Fruit fly (Drosophila melanogaster) whole organism, embryonic: Measurements from ENCODE around the gene Gorab.

Source experiments
- ATbp ChIP-seq: fragments of 200-800 bp; sonication (Bioruptor generic); optimal IDR thresholded peaks from 2 replicates; lab custom pipeline; 2017; ENCODE audit warnings: missing biosample characterization, mild to moderate bottlenecking, missing genetic modification characterization, missing genetic modification reagents
- Bgb ChIP-seq: fragments of 200-800 bp; sonication (Bioruptor generic); IDR thresholded peaks from 2 replicates; pipeline ENCODE4 v1.3.6; 2022; ENCODE audit warnings: missing biosample characterization, missing genetic modification characterization; ENCODE audit not compliant: partially characterized antibody
- Bteb2 ChIP-seq: fragments of 200-800 bp; sonication (Bioruptor generic); optimal IDR thresholded peaks from 2 replicates; lab custom pipeline; 2016; ENCODE audit warnings: missing biosample characterization, missing genetic modification characterization
- CG10209 ChIP-seq: fragments of 200-800 bp; sonication (Bioruptor generic); optimal IDR thresholded peaks from 3 replicates; lab custom pipeline; 2017; ENCODE audit warnings: missing biosample characterization, mild to moderate bottlenecking, missing genetic modification characterization, missing genetic modification reagents
- CG1024 ChIP-seq: fragments of 200-800 bp; sonication (Bioruptor generic); IDR thresholded peaks from 2 replicates; pipeline ENCODE4 v1.3.6; 2022; ENCODE audit warnings: missing biosample characterization, missing genetic modification characterization
- CG14441 ChIP-seq: fragments of 200-800 bp; sonication (Bioruptor generic); IDR thresholded peaks from 2 replicates; pipeline ENCODE4 v1.3.6; 2022; ENCODE audit warnings: missing biosample characterization, missing genetic modification characterization
- CG15269 ChIP-seq: fragments of 200-800 bp; sonication (Bioruptor generic); optimal IDR thresholded peaks from 2 replicates; lab custom pipeline; 2018; ENCODE audit warnings: missing biosample characterization, mild to moderate bottlenecking, missing genetic modification characterization, moderate library complexity
- CG15514 ChIP-seq: fragments of 200-800 bp; sonication (Bioruptor generic); optimal IDR thresholded peaks from 3 replicates; lab custom pipeline; 2017; ENCODE audit warnings: missing biosample characterization, missing genetic modification characterization, mild to moderate bottlenecking, moderate library complexity, missing genetic modification reagents
- CG17912 ChIP-seq: fragments of 200-800 bp; sonication (Bioruptor generic); optimal IDR thresholded peaks from 2 replicates; lab custom pipeline; 2018; ENCODE audit warnings: missing biosample characterization, mild to moderate bottlenecking, missing genetic modification characterization
- CG18599 ChIP-seq: fragments of 200-800 bp; sonication (Bioruptor generic); optimal IDR thresholded peaks from 3 replicates; lab custom pipeline; 2017; ENCODE audit warnings: missing biosample characterization, missing genetic modification characterization, mild to moderate bottlenecking, moderate library complexity, missing genetic modification reagents
- CG30403 ChIP-seq: fragments of 200-800 bp; sonication (Bioruptor generic); optimal IDR thresholded peaks from 3 replicates; lab custom pipeline; 2016; ENCODE audit warnings: missing biosample characterization, missing genetic modification characterization
- CG3065 ChIP-seq: fragments of 200-800 bp; sonication (Bioruptor generic); optimal IDR thresholded peaks from 2 replicates; lab custom pipeline; 2016; ENCODE audit warnings: missing biosample characterization, missing genetic modification characterization
- CG31224 ChIP-seq: fragments of 200-800 bp; sonication (Bioruptor generic); IDR thresholded peaks from 2 replicates; pipeline ENCODE4 v1.3.6; 2022; ENCODE audit warnings: missing biosample characterization, missing genetic modification characterization
- CG4424 ChIP-seq: fragments of 200-800 bp; sonication (Bioruptor generic); optimal IDR thresholded peaks from 3 replicates; lab custom pipeline; 2016; ENCODE audit warnings: missing biosample characterization, missing genetic modification characterization
- CG7963 ChIP-seq: fragments of 200-800 bp; sonication (Bioruptor generic); IDR thresholded peaks from 3 replicates; pipeline ENCODE4 v1.3.6; 2022; ENCODE audit warnings: missing biosample characterization, missing genetic modification characterization; ENCODE audit not compliant: partially characterized antibody
- CG8281 ChIP-seq: fragments of 200-800 bp; sonication (Bioruptor generic); optimal IDR thresholded peaks from 2 replicates; lab custom pipeline; 2018; ENCODE audit warnings: missing biosample characterization, mild to moderate bottlenecking, missing genetic modification characterization, moderate library complexity
- CG8388 ChIP-seq: fragments of 200-800 bp; sonication (Bioruptor generic); optimal IDR thresholded peaks from 2 replicates; lab custom pipeline; 2019; ENCODE audit warnings: missing biosample characterization, mild to moderate bottlenecking, missing genetic modification characterization, moderate library complexity
- Chrac-16 ChIP-seq: fragments of 200-800 bp; sonication (Bioruptor generic); optimal IDR thresholded peaks from 3 replicates; lab custom pipeline; 2016; ENCODE audit warnings: missing biosample characterization, missing genetic modification characterization
- CoRest ChIP-seq: fragments of 200-800 bp; sonication (Bioruptor generic); optimal IDR thresholded peaks from 3 replicates; lab custom pipeline; 2018; ENCODE audit warnings: missing biosample characterization, mild to moderate bottlenecking, missing genetic modification characterization, moderate library complexity
- H2.0 ChIP-seq: fragments of 200-800 bp; sonication (Bioruptor generic); IDR thresholded peaks from 2 replicates; pipeline ENCODE4 v1.3.6; 2022; ENCODE audit warnings: missing biosample characterization, missing genetic modification characterization
- Hmr ChIP-seq: fragments of 200-800 bp; sonication (Bioruptor generic); optimal IDR thresholded peaks from 3 replicates; lab custom pipeline; 2017; ENCODE audit warnings: mild to moderate bottlenecking, missing biosample characterization, missing genetic modification reagents, missing genetic modification characterization
- Jarid2 ChIP-seq: fragments of 200-800 bp; sonication (Bioruptor generic); optimal IDR thresholded peaks from 3 replicates; lab custom pipeline; 2017; ENCODE audit warnings: mild to moderate bottlenecking, missing biosample characterization, missing genetic modification reagents, missing genetic modification characterization
- Myb ChIP-seq: fragments of 200-800 bp; sonication (Bioruptor generic); optimal IDR thresholded peaks from 2 replicates; lab custom pipeline; 2016; ENCODE audit warnings: missing biosample characterization, missing genetic modification characterization
- Ssrp ChIP-seq: fragments of 200-800 bp; sonication (Bioruptor generic); optimal IDR thresholded peaks from 2 replicates; lab custom pipeline; 2018; ENCODE audit warnings: missing biosample characterization, mild to moderate bottlenecking, missing genetic modification characterization, moderate library complexity
- Tbp ChIP-seq: fragments of >200 bp; optimal IDR thresholded peaks from 2 replicates; lab custom pipeline; 2018; ENCODE audit warnings: missing biosample characterization, missing genetic modification characterization
- Xrp1 ChIP-seq: fragments of 200-800 bp; sonication (Bioruptor generic); IDR thresholded peaks from 2 replicates; pipeline ENCODE4 v1.3.6; 2022; ENCODE audit warnings: missing biosample characterization, missing genetic modification characterization
- al ChIP-seq: fragments of 200-800 bp; sonication (Bioruptor generic); IDR thresholded peaks from 2 replicates; pipeline ENCODE4 v1.3.6; 2022; ENCODE audit warnings: missing biosample characterization, missing genetic modification characterization
- ato ChIP-seq: fragments of 200-800 bp; sonication (Bioruptor generic); IDR thresholded peaks from 2 replicates; pipeline ENCODE4 v1.3.6; 2022; ENCODE audit warnings: missing biosample characterization, missing genetic modification characterization; ENCODE audit not compliant: partially characterized antibody
- cas ChIP-seq: fragments of 200-800 bp; sonication (Bioruptor generic); IDR thresholded peaks from 2 replicates; pipeline ENCODE4 v1.3.6; 2022; ENCODE audit warnings: missing biosample characterization, missing genetic modification characterization
- dm ChIP-seq: fragments of 200-800 bp; sonication (Bioruptor generic); optimal IDR thresholded peaks from 3 replicates; lab custom pipeline; 2016; ENCODE audit warnings: missing biosample characterization, missing genetic modification characterization
- dysf ChIP-seq: fragments of 200-800 bp; sonication (Bioruptor generic); IDR thresholded peaks from 3 replicates; pipeline ENCODE4 v1.3.6; 2022; ENCODE audit warnings: missing biosample characterization, missing genetic modification characterization
- exex ChIP-seq: fragments of 200-800 bp; sonication (Bioruptor generic); optimal IDR thresholded peaks from 4 replicates; lab custom pipeline; 2018; ENCODE audit warnings: missing biosample characterization, mild to moderate bottlenecking, missing genetic modification characterization, moderate library complexity
- fd102C ChIP-seq: fragments of 200-800 bp; sonication (Bioruptor generic); optimal IDR thresholded peaks from 2 replicates; lab custom pipeline; 2018; ENCODE audit warnings: missing biosample characterization, mild to moderate bottlenecking, missing genetic modification characterization, moderate library complexity
- fd3F ChIP-seq: fragments of 200-800 bp; sonication (Bioruptor generic); optimal IDR thresholded peaks from 2 replicates; lab custom pipeline; 2018; ENCODE audit warnings: missing biosample characterization, mild to moderate bottlenecking, missing genetic modification characterization, moderate library complexity
- fd64A ChIP-seq: fragments of 200-800 bp; sonication (Bioruptor generic); optimal IDR thresholded peaks from 3 replicates; lab custom pipeline; 2018; ENCODE audit warnings: missing biosample characterization, mild to moderate bottlenecking, missing genetic modification characterization
- gce ChIP-seq: fragments of 200-800 bp; sonication (Bioruptor generic); IDR thresholded peaks from 3 replicates; pipeline ENCODE4 v1.3.6; 2022; ENCODE audit warnings: missing biosample characterization, missing genetic modification characterization
- gcm2 ChIP-seq: fragments of 200-800 bp; sonication (Bioruptor generic); optimal IDR thresholded peaks from 2 replicates; lab custom pipeline; 2016; ENCODE audit warnings: missing biosample characterization, missing genetic modification characterization
- gem ChIP-seq: fragments of 200-800 bp; sonication (Bioruptor generic); optimal IDR thresholded peaks from 2 replicates; lab custom pipeline; 2019; ENCODE audit warnings: missing biosample characterization, mild to moderate bottlenecking, missing genetic modification characterization, moderate library complexity
- gsb-n ChIP-seq: fragments of 200-800 bp; sonication (Bioruptor generic); optimal IDR thresholded peaks from 3 replicates; lab custom pipeline; 2018; ENCODE audit warnings: missing biosample characterization, mild to moderate bottlenecking, missing genetic modification characterization
- kay ChIP-seq: fragments of 200-800 bp; sonication (Bioruptor generic); optimal IDR thresholded peaks from 2 replicates; lab custom pipeline; 2016; ENCODE audit warnings: missing biosample characterization, missing genetic modification characterization
- lab ChIP-seq: fragments of 200-800 bp; sonication (Bioruptor generic); optimal IDR thresholded peaks from 3 replicates; lab custom pipeline; 2017; ENCODE audit warnings: missing biosample characterization, missing genetic modification characterization, mild to moderate bottlenecking, moderate library complexity, missing genetic modification reagents
- lmd ChIP-seq: fragments of 200-800 bp; sonication (Bioruptor generic); IDR thresholded peaks from 2 replicates; pipeline ENCODE4 v1.3.6; 2022; ENCODE audit warnings: missing biosample characterization, missing genetic modification characterization
- mirr ChIP-seq: fragments of 200-800 bp; sonication (Bioruptor generic); optimal IDR thresholded peaks from 3 replicates; lab custom pipeline; 2018; ENCODE audit warnings: missing biosample characterization, mild to moderate bottlenecking, missing genetic modification characterization
- rib ChIP-seq: fragments of 200-800 bp; sonication (Bioruptor generic); IDR thresholded peaks from 2 replicates; pipeline ENCODE4 v1.3.6; 2022; ENCODE audit warnings: missing biosample characterization, missing genetic modification characterization
- sna ChIP-seq: fragments of 200-800 bp; sonication (Bioruptor generic); IDR thresholded peaks from 2 replicates; pipeline ENCODE4 v1.3.6; 2022; ENCODE audit warnings: missing biosample characterization, missing genetic modification characterization; ENCODE audit not compliant: partially characterized antibody
- stwl ChIP-seq: fragments of 200-800 bp; sonication (Bioruptor generic); optimal IDR thresholded peaks from 3 replicates; lab custom pipeline; 2018; ENCODE audit warnings: missing biosample characterization, mild to moderate bottlenecking, missing genetic modification characterization, moderate library complexity
- tgo ChIP-seq: fragments of 200-800 bp; sonication (Bioruptor generic); IDR thresholded peaks from 3 replicates; pipeline ENCODE4 v1.3.6; 2022; ENCODE audit warnings: missing biosample characterization, missing genetic modification characterization
- toy ChIP-seq: fragments of 200-800 bp; sonication (Bioruptor generic); IDR thresholded peaks from 2 replicates; pipeline ENCODE4 v1.3.6; 2022; ENCODE audit warnings: missing biosample characterization, missing genetic modification characterization
- trem ChIP-seq: fragments of 200-800 bp; optimal IDR thresholded peaks from 3 replicates; lab custom pipeline; 2019; ENCODE audit warnings: missing biosample characterization, mild to moderate bottlenecking, missing genetic modification characterization, moderate library complexity
- trh ChIP-seq: fragments of 200-800 bp; sonication (Bioruptor generic); optimal IDR thresholded peaks from 2 replicates; lab custom pipeline; 2016; ENCODE audit warnings: missing biosample characterization, missing genetic modification characterization
- wor ChIP-seq: fragments of 200-800 bp; sonication (Bioruptor generic); IDR thresholded peaks from 2 replicates; pipeline ENCODE4 v1.3.6; 2022; ENCODE audit warnings: missing biosample characterization, missing genetic modification characterization

The Gorab gene

DNA sequence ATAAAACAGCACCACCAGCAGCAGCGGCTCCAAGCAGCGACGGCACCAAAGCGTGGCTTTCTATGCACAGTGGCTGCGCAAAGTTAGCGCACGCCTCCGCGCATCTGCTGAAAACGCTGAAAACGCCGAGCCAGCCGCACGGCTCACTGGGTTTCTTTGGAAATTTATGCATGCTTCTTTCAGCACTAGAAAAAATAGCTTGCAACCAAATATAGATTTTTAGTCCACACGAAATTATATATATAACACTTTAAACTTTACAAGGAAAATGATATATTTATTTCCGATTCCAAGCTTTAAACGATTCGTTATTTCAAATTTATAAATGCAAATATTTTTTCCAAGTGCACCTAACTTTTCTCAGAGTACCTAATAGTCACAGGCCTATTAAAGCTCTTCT lies 24.0 kb downstream of the Gorab start (continued):
- TF ChIP-seq gcm2 (GFP tag; lab: Kevin White, UChicago) = no peak
- peak; percentile 45; the same call in 1 of the 2 replicates for TF ChIP-seq Xrp1 (GFP tag; lab: Robert Waterston, UW)
- TF ChIP-seq Ssrp (tag; lab: Kevin White, UChicago) = peak; percentile 48
- no peak for TF ChIP-seq CG18599 (GFP tag; lab: Kevin White, UChicago)
- TF ChIP-seq CG31224 = no peak
- no peak for TF ChIP-seq Jarid2 (GFP tag; lab: Kevin White, UChicago)
- TF ChIP-seq CG10209 (GFP tag; lab: Kevin White, UChicago) = no peak
- no peak for TF ChIP-seq CG15514 (GFP tag; lab: Kevin White, UChicago)
- no peak for TF ChIP-seq fd102C (GFP tag; lab: Kevin White, UChicago)
- no peak for TF ChIP-seq cas (GFP tag; lab: Robert Waterston, UW)
- no peak for TF ChIP-seq stwl (tag; lab: Kevin White, UChicago)
- peak; percentile 37 for TF ChIP-seq gsb-n (tag; lab: Kevin White, UChicago)
- no peak for TF ChIP-seq Bteb2 (GFP tag; lab: Kevin White, UChicago)
- no peak for TF ChIP-seq ato (GFP tag; lab: Robert Waterston, UW)
- no peak for TF ChIP-seq fd64A (GFP tag; lab: Kevin White, UChicago)
- TF ChIP-seq H2.0 (GFP tag; lab: Robert Waterston, UW) = peak; percentile 42; the same call in 1 of the 2 replicates
- peak; percentile 36 for TF ChIP-seq CoRest (tag; lab: Kevin White, UChicago)
- no peak for TF ChIP-seq kay (GFP tag; lab: Kevin White, UChicago)
- TF ChIP-seq toy = no peak
- TF ChIP-seq al (GFP tag; lab: Robert Waterston, UW) = peak; percentile 23; the same call in 1 of the 2 replicates
- TF ChIP-seq wor (GFP tag; lab: Robert Waterston, UW) = no peak; the same call in 1 of the 2 replicates
- TF ChIP-seq CG8281 = no peak
- TF ChIP-seq lmd (GFP tag; lab: Robert Waterston, UW) = peak; percentile 23; the same call in 1 of the 2 replicates
- no peak for TF ChIP-seq exex (tag; lab: Kevin White, UChicago)
- TF ChIP-seq sna = no peak
- TF ChIP-seq fd3F (GFP tag; lab: Kevin White, UChicago) = peak; percentile 2
- TF ChIP-seq Bgb (GFP tag; lab: Robert Waterston, UW) = no peak
- no peak for TF ChIP-seq CG17912 (GFP tag; lab: Kevin White, UChicago)
- no peak for TF ChIP-seq CG3065
- TF ChIP-seq trh (GFP tag; lab: Kevin White, UChicago) = no peak
- no peak for TF ChIP-seq CG1024
- TF ChIP-seq Chrac-16 = no peak
- no peak for TF ChIP-seq tgo (GFP tag; lab: Robert Waterston, UW)
- peak; percentile 54 for TF ChIP-seq CG15269 (tag; lab: Kevin White, UChicago)
- TF ChIP-seq rib (GFP tag; lab: Robert Waterston, UW) = no peak
- TF ChIP-seq dm (GFP tag; lab: Kevin White, UChicago) = no peak
- peak; percentile 2 for TF ChIP-seq trem (tag; lab: Kevin White, UChicago)
- no peak for TF ChIP-seq CG14441 (GFP tag; lab: Robert Waterston, UW)
- TF ChIP-seq CG8388 (GFP tag; lab: Kevin White, UChicago) = peak; percentile 96
- peak; percentile 45 for TF ChIP-seq CG30403
- TF ChIP-seq CG4424 (GFP tag; lab: Kevin White, UChicago) = peak; percentile 31
- TF ChIP-seq dysf (GFP tag; lab: Robert Waterston, UW) = no peak
- TF ChIP-seq gem (tag; lab: Kevin White, UChicago) = peak; percentile 72
- TF ChIP-seq lab (GFP tag; lab: Kevin White, UChicago) = peak; percentile 42
- no peak for TF ChIP-seq gce (GFP tag; lab: Robert Waterston, UW)
- peak; percentile 5 for TF ChIP-seq ATbp
- TF ChIP-seq CG7963 = no peak
- TF ChIP-seq mirr (GFP tag; lab: Kevin White, UChicago) = no peak
- no peak for TF ChIP-seq Myb (GFP tag; lab: Kevin White, UChicago)
- TF ChIP-seq Tbp = no peak
- no peak for TF ChIP-seq Hmr (GFP tag; lab: Kevin White, UChicago)
